Fruit fly (Drosophila melanogaster) whole organism, pupa: ENCODE measurements around the gene HemK1.

ENCODE experiments used
- CG10348 ChIP-seq: fragments of 200-800 bp; sonication (Bioruptor generic); IDR thresholded peaks from 2 replicates; pipeline ENCODE4 v1.3.6; 2022; ENCODE audit warnings: missing biosample characterization, missing genetic modification characterization
- CG15710 ChIP-seq: fragments of 200-800 bp; sonication (Bioruptor generic); optimal IDR thresholded peaks from 2 replicates; lab custom pipeline; 2018; ENCODE audit warnings: missing biosample characterization, mild to moderate bottlenecking, missing genetic modification characterization, moderate library complexity
- CG8159 ChIP-seq: fragments of 200-800 bp; sonication (Bioruptor generic); optimal IDR thresholded peaks from 3 replicates; lab custom pipeline; 2018; ENCODE audit warnings: missing biosample characterization, mild to moderate bottlenecking, missing genetic modification characterization, moderate library complexity
- CG9948 ChIP-seq: fragments of 200-800 bp; sonication (Bioruptor generic); optimal IDR thresholded peaks from 2 replicates; lab custom pipeline; 2018; ENCODE audit warnings: missing biosample characterization, mild to moderate bottlenecking, missing genetic modification characterization, moderate library complexity
- D1 ChIP-seq: fragments of 200-800 bp; sonication (Bioruptor generic); optimal IDR thresholded peaks from 2 replicates; lab custom pipeline; 2018; ENCODE audit warnings: missing biosample characterization, mild to moderate bottlenecking, missing genetic modification characterization, moderate library complexity
- EcR ChIP-seq: fragments of 200-800 bp; sonication (Bioruptor generic); optimal IDR thresholded peaks from 3 replicates; lab custom pipeline; 2019; ENCODE audit warnings: missing biosample characterization, missing genetic modification characterization, mild to moderate bottlenecking, moderate library complexity, missing genetic modification reagents
- Pif1B ChIP-seq: fragments of 200-800 bp; sonication (Bioruptor generic); optimal IDR thresholded peaks from 3 replicates; lab custom pipeline; 2016; ENCODE audit warnings: missing biosample characterization, missing genetic modification characterization
- Snoo ChIP-seq: fragments of 200-800 bp; sonication (Bioruptor generic); optimal IDR thresholded peaks from 3 replicates; lab custom pipeline; 2017; ENCODE audit warnings: missing biosample characterization, mild to moderate bottlenecking, missing genetic modification characterization, inconsistent platforms
- fd96Ca ChIP-seq: fragments of 200-800 bp; sonication (Bioruptor generic); IDR thresholded peaks from 3 replicates; pipeline ENCODE4 v1.3.6; 2022; ENCODE audit warnings: missing biosample characterization, missing genetic modification characterization
- rn ChIP-seq: fragments of 200-800 bp; sonication (Bioruptor generic); IDR thresholded peaks from 2 replicates; pipeline ENCODE4 v1.3.6; 2022; ENCODE audit warnings: missing biosample characterization, missing genetic modification characterization

dm6 chr2L:6476753-6477152 lies 9.3 kb upstream of the HemK1 start, which contains the start of gene CG9536:
- TF ChIP-seq Pif1B (GFP tag; lab: Kevin White, UChicago) (no peak), CG10348 (no peak), D1 (tag; lab: Kevin White, UChicago) (no peak), CG9948 (tag; lab: Kevin White, UChicago) (no peak), rn (no peak), EcR (GFP tag; lab: Kevin White, UChicago) (no peak), fd96Ca (GFP tag; lab: Robert Waterston, UW) (no peak), CG15710 (tag; lab: Kevin White, UChicago) (no peak), Snoo (tag; lab: Kevin White, UChicago) (no peak), CG8159 (tag; lab: Kevin White, UChicago) (no peak)
